Worm (Caenorhabditis elegans) whole organism, early embryonic: ENCODE measurements around the gene F36H9.2.

Source experiments
- B0310.2 ChIP-seq: sonication (generic microtip); optimal IDR thresholded peaks from 2 replicates; lab custom pipeline; 2016; ENCODE audit warnings: mild to moderate bottlenecking, missing genetic modification characterization, missing compliant biosample characterization
- F13C5.2 ChIP-seq: sonication (generic microtip); optimal IDR thresholded peaks from 2 replicates; lab custom pipeline; 2017; ENCODE audit warnings: mild to moderate bottlenecking, missing genetic modification characterization, inconsistent platforms, missing compliant biosample characterization
- aly-1 ChIP-seq: sonication (generic microtip); optimal IDR thresholded peaks from 2 replicates; lab custom pipeline; 2016; ENCODE audit warnings: missing genetic modification characterization, missing compliant biosample characterization
- ama-1 ChIP-seq: fragments of 150-350 bp; optimal IDR thresholded peaks from 2 replicates; lab custom pipeline; 2014
- ceh-13 ChIP-seq: fragments of 200-800 bp; sonication (Bioruptor generic); optimal IDR thresholded peaks from 2 replicates; lab custom pipeline; 2018; ENCODE audit warnings: mild to moderate bottlenecking, missing genetic modification characterization, missing compliant biosample characterization
- ceh-36 ChIP-seq: sonication (generic microtip); optimal IDR thresholded peaks from 2 replicates; lab custom pipeline; 2016; ENCODE audit warnings: missing genetic modification characterization, inconsistent platforms, missing compliant biosample characterization
- ets-7 ChIP-seq: sonication (generic microtip); optimal IDR thresholded peaks from 2 replicates; lab custom pipeline; 2016; ENCODE audit warnings: missing genotype, missing genetic modification characterization, missing compliant biosample characterization
- flt-1 ChIP-seq: fragments of 200-800 bp; sonication (Bioruptor generic); IDR thresholded peaks from 2 replicates; pipeline ENCODE4 v1.3.6; 2022; ENCODE audit warnings: missing genetic modification characterization, missing compliant biosample characterization
- hmg-4 ChIP-seq: fragments of 200-800 bp; sonication (Bioruptor generic); optimal IDR thresholded peaks from 2 replicates; lab custom pipeline; 2018; ENCODE audit warnings: mild to moderate bottlenecking, missing genetic modification characterization, missing compliant biosample characterization
- hnd-1 ChIP-seq: sonication (generic microtip); optimal IDR thresholded peaks from 2 replicates; lab custom pipeline; 2016; ENCODE audit warnings: missing genetic modification characterization, missing compliant biosample characterization
- pes-1 ChIP-seq: fragments of 200-800 bp; sonication (Bioruptor generic); IDR thresholded peaks from 2 replicates; pipeline ENCODE4 v1.3.6; 2022; ENCODE audit warnings: missing genetic modification reagents, missing genetic modification characterization, missing compliant biosample characterization
- scrt-1 ChIP-seq: fragments of 200-800 bp; sonication (Bioruptor generic); IDR thresholded peaks from 2 replicates; pipeline ENCODE4 v1.3.6; 2022; ENCODE audit warnings: missing genetic modification characterization, missing compliant biosample characterization
- sea-1 ChIP-seq: fragments of 200-800 bp; sonication (Bioruptor generic); conservative IDR thresholded peaks from 2 replicates; pipeline ENCODE4 v1.3.6; 2022; ENCODE audit warnings: missing genetic modification characterization, missing compliant biosample characterization
- tbx-11 ChIP-seq: fragments of 200-800 bp; sonication (Bioruptor generic); IDR thresholded peaks from 2 replicates; pipeline ENCODE4 v1.3.6; 2022; ENCODE audit warnings: missing genetic modification characterization, missing compliant biosample characterization
- tra-4 ChIP-seq: sonication (generic microtip); optimal IDR thresholded peaks from 2 replicates; lab custom pipeline; 2017; ENCODE audit warnings: missing genetic modification characterization, missing compliant biosample characterization

The F36H9.2 gene

ce11 chrV:1824528-1824927, 36.3 kb downstream of the F36H9.2 start:
- no peak for TF ChIP-seq F13C5.2 (tag; lab: Kevin White, UChicago)
- no peak for TF ChIP-seq B0310.2 (tag; lab: Kevin White, UChicago)
- no peak for TF ChIP-seq sea-1 (GFP tag; lab: Robert Waterston, UW)
- TF ChIP-seq hmg-4 = no peak
- no peak for TF ChIP-seq ceh-36 (tag; lab: Kevin White, UChicago)
- TF ChIP-seq pes-1 (GFP tag; lab: Robert Waterston, UW) = no peak
- TF ChIP-seq scrt-1 (GFP tag; lab: Robert Waterston, UW) = no peak
- TF ChIP-seq tra-4 (tag; lab: Kevin White, UChicago) = no peak

- TF ChIP-seq F13C5.2 (tag; lab: Kevin White, UChicago) (no peak), ceh-36 (tag; lab: Kevin White, UChicago) (no peak), ama-1 (no peak), pes-1 (GFP tag; lab: Robert Waterston, UW) (no peak), flt-1 (GFP tag; lab: Robert Waterston, UW) (no peak), scrt-1 (GFP tag; lab: Robert Waterston, UW) (no peak), ceh-13 (GFP tag; lab: Kevin White, UChicago) (no peak), B0310.2 (tag; lab: Kevin White, UChicago) (no peak), tra-4 (tag; lab: Kevin White, UChicago) (no peak), hnd-1 (tag; lab: Kevin White, UChicago) (no peak)
Observed at ce11 chrV:1829973-1830372, 41.7 kb downstream of the F36H9.2 start, which contains the start of gene Y32G9B.1. Y32G9B.1 (minus strand) TSS chrV:1830073.

- no peak for TF ChIP-seq aly-1
- no peak for TF ChIP-seq ceh-13 (GFP tag; lab: Kevin White, UChicago)
- no peak for TF ChIP-seq tbx-11 (GFP tag; lab: Robert Waterston, UW)
- TF ChIP-seq ama-1 = no peak
- no peak for TF ChIP-seq ets-7 (tag; lab: Kevin White, UChicago)
- TF ChIP-seq hnd-1 (tag; lab: Kevin White, UChicago) = no peak
- TF ChIP-seq scrt-1 (GFP tag; lab: Robert Waterston, UW) = no peak
Observed at ce11 chrV:1841744-1842143, 53.5 kb downstream of the F36H9.2 start, which contains the start of gene T10B5.8. T10B5.8 (plus strand) TSS chrV:1842044.
